Fruit fly (Drosophila melanogaster) whole organism, embryonic: ENCODE measurements around the gene Upf2.

ENCODE experiments used
- Asciz ChIP-seq: fragments of 200-800 bp; sonication (Bioruptor generic); optimal IDR thresholded peaks from 2 replicates; lab custom pipeline; 2017; ENCODE audit warnings: missing biosample characterization, mild to moderate bottlenecking, missing genetic modification characterization, missing genetic modification reagents
- CG10274 ChIP-seq: fragments of 200-800 bp; sonication (Bioruptor generic); optimal IDR thresholded peaks from 3 replicates; lab custom pipeline; 2017; ENCODE audit warnings: missing biosample characterization, mild to moderate bottlenecking, missing genetic modification characterization
- CG11456 ChIP-seq: fragments of 200-800 bp; sonication (Bioruptor generic); IDR thresholded peaks from 3 replicates; pipeline ENCODE4 v1.3.6; 2022; ENCODE audit warnings: missing biosample characterization, missing genetic modification characterization
- CG12219 ChIP-seq: fragments of 200-800 bp; sonication (Bioruptor generic); optimal IDR thresholded peaks from 3 replicates; lab custom pipeline; 2018; ENCODE audit warnings: missing biosample characterization, mild to moderate bottlenecking, missing genetic modification characterization
- CG1603 ChIP-seq: fragments of 200-800 bp; sonication (Bioruptor generic); optimal IDR thresholded peaks from 2 replicates; lab custom pipeline; 2019; ENCODE audit warnings: missing biosample characterization, mild to moderate bottlenecking, missing genetic modification characterization, moderate library complexity
- CG17186 ChIP-seq: fragments of 200-800 bp; sonication (Bioruptor generic); optimal IDR thresholded peaks from 3 replicates; lab custom pipeline; 2017; ENCODE audit warnings: missing biosample characterization, missing genetic modification reagents, missing genetic modification characterization
- CG34376 ChIP-seq: fragments of 200-800 bp; sonication (Bioruptor generic); optimal IDR thresholded peaks from 2 replicates; lab custom pipeline; 2018; ENCODE audit warnings: missing biosample characterization, mild to moderate bottlenecking, missing genetic modification characterization
- CG3838 ChIP-seq: fragments of 200-800 bp; sonication (Bioruptor generic); optimal IDR thresholded peaks from 3 replicates; lab custom pipeline; 2016; ENCODE audit warnings: missing biosample characterization, missing genetic modification characterization
- CG42726 ChIP-seq: fragments of 200-800 bp; sonication (Bioruptor generic); IDR thresholded peaks from 2 replicates; pipeline ENCODE4 v1.3.6; 2022; ENCODE audit warnings: missing biosample characterization, missing genetic modification characterization; ENCODE audit not compliant: partially characterized antibody
- CG4854 ChIP-seq: fragments of 200-800 bp; sonication (Bioruptor generic); optimal IDR thresholded peaks from 2 replicates; lab custom pipeline; 2016; ENCODE audit warnings: missing biosample characterization, missing genetic modification characterization, inconsistent platforms
- CG6175 ChIP-seq: fragments of 200-800 bp; sonication (Bioruptor generic); IDR thresholded peaks from 3 replicates; pipeline ENCODE4 v1.3.6; 2022; ENCODE audit warnings: missing biosample characterization, missing genetic modification characterization
- CG6765 ChIP-seq: fragments of 200-800 bp; sonication (Bioruptor generic); optimal IDR thresholded peaks from 3 replicates; lab custom pipeline; 2017; ENCODE audit warnings: missing biosample characterization, mild to moderate bottlenecking, missing genetic modification characterization
- CG7786 ChIP-seq: fragments of 200-800 bp; sonication (Bioruptor generic); optimal IDR thresholded peaks from 2 replicates; lab custom pipeline; 2016; ENCODE audit warnings: missing biosample characterization, missing genetic modification characterization
- Chrac-16 ChIP-seq: fragments of 200-800 bp; sonication (Bioruptor generic); optimal IDR thresholded peaks from 3 replicates; lab custom pipeline; 2016; ENCODE audit warnings: missing biosample characterization, missing genetic modification characterization
- H2.0 ChIP-seq: fragments of 200-800 bp; sonication (Bioruptor generic); IDR thresholded peaks from 2 replicates; pipeline ENCODE4 v1.3.6; 2022; ENCODE audit warnings: missing biosample characterization, missing genetic modification characterization
- HmgZ ChIP-seq: fragments of 200-800 bp; sonication (Bioruptor generic); optimal IDR thresholded peaks from 2 replicates; lab custom pipeline; 2018; ENCODE audit warnings: missing biosample characterization, mild to moderate bottlenecking, missing genetic modification characterization
- Lpt ChIP-seq: fragments of >200 bp; optimal IDR thresholded peaks from 2 replicates; lab custom pipeline; 2018; ENCODE audit warnings: missing biosample characterization, missing genetic modification characterization
- Mes4 ChIP-seq: fragments of 200-800 bp; sonication (Bioruptor generic); optimal IDR thresholded peaks from 2 replicates; lab custom pipeline; 2016; ENCODE audit warnings: missing biosample characterization, missing genetic modification characterization
- Neu2 ChIP-seq: fragments of 200-800 bp; sonication (Bioruptor generic); optimal IDR thresholded peaks from 3 replicates; lab custom pipeline; 2016; ENCODE audit warnings: missing biosample characterization, missing genetic modification characterization, borderline replicate concordance
- PHDP ChIP-seq: fragments of 200-800 bp; sonication (Bioruptor generic); optimal IDR thresholded peaks from 3 replicates; lab custom pipeline; 2018; ENCODE audit warnings: missing biosample characterization, mild to moderate bottlenecking, missing genetic modification characterization, moderate library complexity
- Ptx1 ChIP-seq: fragments of 200-800 bp; sonication (Bioruptor generic); IDR thresholded peaks from 2 replicates; pipeline ENCODE4 v1.3.6; 2022; ENCODE audit warnings: missing biosample characterization, missing genetic modification characterization
- Side ChIP-seq: fragments of 200-800 bp; sonication (Bioruptor generic); optimal IDR thresholded peaks from 2 replicates; lab custom pipeline; 2016; ENCODE audit warnings: missing biosample characterization, missing genetic modification characterization
- Spps ChIP-seq: fragments of 200-800 bp; sonication (Bioruptor generic); optimal IDR thresholded peaks from 2 replicates; lab custom pipeline; 2018; ENCODE audit warnings: missing biosample characterization, mild to moderate bottlenecking, missing genetic modification characterization
- Tbp ChIP-seq: fragments of >200 bp; optimal IDR thresholded peaks from 2 replicates; lab custom pipeline; 2018; ENCODE audit warnings: missing biosample characterization, missing genetic modification characterization
- Vsx1 ChIP-seq: fragments of 200-800 bp; sonication (Bioruptor generic); optimal IDR thresholded peaks from 2 replicates; lab custom pipeline; 2017; ENCODE audit warnings: missing biosample characterization, mild to moderate bottlenecking, missing genetic modification characterization, missing genetic modification reagents
- ac ChIP-seq: fragments of 200-800 bp; sonication (Bioruptor generic); optimal IDR thresholded peaks from 3 replicates; lab custom pipeline; 2017; ENCODE audit warnings: missing biosample characterization, mild to moderate bottlenecking, missing genetic modification characterization
- ash1 ChIP-seq: fragments of 200-800 bp; sonication (Bioruptor generic); optimal IDR thresholded peaks from 2 replicates; lab custom pipeline; 2018; ENCODE audit warnings: missing biosample characterization, mild to moderate bottlenecking, missing genetic modification characterization
- chm ChIP-seq: fragments of 200-800 bp; sonication (Bioruptor generic); IDR thresholded peaks from 2 replicates; pipeline ENCODE4 v1.3.6; 2022; ENCODE audit warnings: missing biosample characterization, missing genetic modification characterization
- crc ChIP-seq: fragments of 200-800 bp; sonication (Bioruptor generic); optimal IDR thresholded peaks from 2 replicates; lab custom pipeline; 2016; ENCODE audit warnings: missing biosample characterization, missing genetic modification characterization
- dati ChIP-seq: fragments of 200-800 bp; sonication (Bioruptor generic); IDR thresholded peaks from 2 replicates; pipeline ENCODE4 v1.3.6; 2022; ENCODE audit warnings: missing biosample characterization, missing genetic modification characterization
- dysf ChIP-seq: fragments of 200-800 bp; sonication (Bioruptor generic); IDR thresholded peaks from 3 replicates; pipeline ENCODE4 v1.3.6; 2022; ENCODE audit warnings: missing biosample characterization, missing genetic modification characterization
- gcm2 ChIP-seq: fragments of 200-800 bp; sonication (Bioruptor generic); optimal IDR thresholded peaks from 2 replicates; lab custom pipeline; 2016; ENCODE audit warnings: missing biosample characterization, missing genetic modification characterization
- hbn ChIP-seq: fragments of 200-800 bp; sonication (Bioruptor generic); IDR thresholded peaks from 2 replicates; pipeline ENCODE4 v1.3.6; 2022; ENCODE audit warnings: missing biosample characterization, missing genetic modification characterization; ENCODE audit not compliant: partially characterized antibody
- inv ChIP-seq: fragments of 200-800 bp; sonication (Bioruptor generic); IDR thresholded peaks from 2 replicates; pipeline ENCODE4 v1.3.6; 2022; ENCODE audit warnings: missing biosample characterization, missing genetic modification characterization; ENCODE audit not compliant: partially characterized antibody
- knrl ChIP-seq: fragments of 200-800 bp; sonication (Bioruptor generic); IDR thresholded peaks from 3 replicates; pipeline ENCODE4 v1.3.6; 2022; ENCODE audit warnings: missing biosample characterization, missing genetic modification characterization; ENCODE audit not compliant: partially characterized antibody
- nerfin-1 ChIP-seq: fragments of 200-800 bp; sonication (Bioruptor generic); optimal IDR thresholded peaks from 3 replicates; lab custom pipeline; 2019; ENCODE audit warnings: missing biosample characterization, mild to moderate bottlenecking, missing genetic modification characterization, moderate library complexity
- pho ChIP-seq: fragments of 200-800 bp; sonication (Bioruptor generic); optimal IDR thresholded peaks from 2 replicates; lab custom pipeline; 2016; ENCODE audit warnings: missing biosample characterization, missing genetic modification characterization
- prd ChIP-seq, 3 experiments: fragments of >200 bp in 2 of 3; fragments of 200-800 bp in 1 of 3; sonication (Bioruptor generic) in 1 of 3; optimal IDR thresholded peaks in 2 of 3; IDR thresholded peaks in 1 of 3; 2 replicates in 2 of 3; 3 replicates in 1 of 3; pipeline versions ENCODE4 v1.3.6 to Lab custom; 2017 to 2022; ENCODE audit warnings: missing biosample characterization in 1 of 3, missing genetic modification characterization in 1 of 3
- psq ChIP-seq: fragments of 200-800 bp; sonication (Bioruptor generic); optimal IDR thresholded peaks from 2 replicates; lab custom pipeline; 2017; ENCODE audit warnings: missing biosample characterization, missing genetic modification characterization
- rib ChIP-seq: fragments of 200-800 bp; sonication (Bioruptor generic); IDR thresholded peaks from 2 replicates; pipeline ENCODE4 v1.3.6; 2022; ENCODE audit warnings: missing biosample characterization, missing genetic modification characterization
- sens-2 ChIP-seq: fragments of 200-800 bp; sonication (Bioruptor generic); IDR thresholded peaks from 2 replicates; pipeline ENCODE4 v1.3.6; 2022; ENCODE audit warnings: missing biosample characterization, missing genetic modification characterization
- sim ChIP-seq: fragments of 200-800 bp; sonication (Bioruptor generic); IDR thresholded peaks from 2 replicates; pipeline ENCODE4 v1.3.6; 2022; ENCODE audit warnings: missing biosample characterization, missing genetic modification characterization
- sqz ChIP-seq: fragments of 200-800 bp; sonication (Bioruptor generic); optimal IDR thresholded peaks from 3 replicates; lab custom pipeline; 2018; ENCODE audit warnings: missing biosample characterization, mild to moderate bottlenecking, missing genetic modification characterization
- tna ChIP-seq: fragments of 200-800 bp; sonication (Bioruptor generic); IDR thresholded peaks from 2 replicates; pipeline ENCODE4 v1.3.6; 2022; ENCODE audit warnings: missing biosample characterization, missing genetic modification characterization; ENCODE audit not compliant: partially characterized antibody
- twi ChIP-seq: fragments of 200-800 bp; optimal IDR thresholded peaks from 2 replicates; lab custom pipeline; 2019; ENCODE audit warnings: missing biosample characterization, mild to moderate bottlenecking, missing genetic modification characterization, moderate library complexity
- tx ChIP-seq: fragments of 200-800 bp; sonication (Bioruptor generic); optimal IDR thresholded peaks from 2 replicates; lab custom pipeline; 2016; ENCODE audit warnings: missing biosample characterization, missing genetic modification characterization
- z ChIP-seq: fragments of 200-800 bp; sonication (Bioruptor generic); IDR thresholded peaks from 3 replicates; pipeline ENCODE4 v1.3.6; 2022; ENCODE audit warnings: missing biosample characterization, missing genetic modification characterization
- zen ChIP-seq: fragments of 200-800 bp; sonication (Bioruptor generic); optimal IDR thresholded peaks from 3 replicates; lab custom pipeline; 2018; ENCODE audit warnings: missing biosample characterization, mild to moderate bottlenecking, missing genetic modification characterization, moderate library complexity

Upf2 gene

dm6 chrX:8061392-8062179 is 13.7 kb downstream of the Upf2 start, which contains the start of gene mys (continued):
- peak; percentile 50; the same call in 1 of the 2 replicates for TF ChIP-seq H2.0 (GFP tag; lab: Robert Waterston, UW)
- peak; percentile 74 for TF ChIP-seq CG34376 (GFP tag; lab: Kevin White, UChicago)
- TF ChIP-seq Lpt, result no peak
- TF ChIP-seq crc (GFP tag; lab: Kevin White, UChicago), result peak; percentile 36
- peak; percentile 69 for TF ChIP-seq CG6765 (GFP tag; lab: Kevin White, UChicago)
- no peak for TF ChIP-seq sens-2 (GFP tag; lab: Robert Waterston, UW)
- no peak for TF ChIP-seq CG3838 (GFP tag; lab: Kevin White, UChicago)
- TF ChIP-seq CG7786 (GFP tag; lab: Kevin White, UChicago), result peak; percentile 72
- TF ChIP-seq psq (GFP tag; lab: Kevin White, UChicago), result peak; percentile 26
- TF ChIP-seq CG4854 (GFP tag; lab: Kevin White, UChicago), result peak; percentile 55
- TF ChIP-seq Side (GFP tag; lab: Kevin White, UChicago), result peak; percentile 77
- TF ChIP-seq hbn (GFP tag; lab: Robert Waterston, UW), result peak; percentile 94
- no peak for TF ChIP-seq Vsx1
- TF ChIP-seq CG12219 (GFP tag; lab: Kevin White, UChicago), result peak; percentile 34
- peak; percentile 68 for TF ChIP-seq pho
- peak; percentile 95 for TF ChIP-seq CG1603 (tag; lab: Kevin White, UChicago)
- no peak for TF ChIP-seq CG10274
- no peak for TF ChIP-seq Spps (tag; lab: Kevin White, UChicago)
- TF ChIP-seq ash1, result peak; percentile 1
- no peak for TF ChIP-seq Asciz
- TF ChIP-seq chm, result peak; percentile 83
- TF ChIP-seq gcm2 (GFP tag; lab: Kevin White, UChicago), result peak; percentile 17
- peak; percentile 91 for TF ChIP-seq CG17186
- peak; percentile 48 for TF ChIP-seq PHDP (tag; lab: Kevin White, UChicago)
- TF ChIP-seq Ptx1, result peak; percentile 63; the same call in 1 of the 2 replicates
- TF ChIP-seq zen (tag; lab: Kevin White, UChicago), result peak; percentile 61
- TF ChIP-seq Chrac-16 (GFP tag; lab: Kevin White, UChicago), result peak; percentile 51
- TF ChIP-seq sim (GFP tag; lab: Robert Waterston, UW), result no peak
- TF ChIP-seq knrl (GFP tag; lab: Robert Waterston, UW), result peak; percentile 93
- TF ChIP-seq ac (GFP tag; lab: Kevin White, UChicago), result no peak
- peak; percentile 90 for TF ChIP-seq tna
- TF ChIP-seq tx (GFP tag; lab: Kevin White, UChicago), result peak; percentile 37
- no peak for TF ChIP-seq Tbp (GFP tag; lab: Kevin White, UChicago)
- peak; percentile 43 for TF ChIP-seq Mes4
- no peak for TF ChIP-seq nerfin-1 (tag; lab: Kevin White, UChicago)
- TF ChIP-seq twi, result peak; percentile 37
- peak; percentile 98 for TF ChIP-seq Neu2 (GFP tag; lab: Kevin White, UChicago)
- TF ChIP-seq CG11456, result peak; percentile 87; the same call in 2 of the 3 replicates
- TF ChIP-seq CG6175 (GFP tag; lab: Robert Waterston, UW), result no peak
- peak; percentile 71; the same call in 2 of the 3 replicates for TF ChIP-seq z (GFP tag; lab: Robert Waterston, UW)
- TF ChIP-seq inv (GFP tag; lab: Robert Waterston, UW), result peak; percentile 91
- no peak for TF ChIP-seq sqz (GFP tag; lab: Kevin White, UChicago)
- TF ChIP-seq HmgZ (tag; lab: Kevin White, UChicago), result peak; percentile 84
- TF ChIP-seq rib, result peak; percentile 72
- TF ChIP-seq prd (optimal IDR thresholded peaks at IDR 0.05; lab: Kevin White, UChicago), result no peak
- peak; percentile 60 for TF ChIP-seq prd (GFP tag; IDR thresholded peaks at IDR 0.05; lab: Robert Waterston, UW)
- peak; percentile 16; the same call in 1 of the 2 replicates for TF ChIP-seq dati (GFP tag; lab: Robert Waterston, UW)
- peak; percentile 53; the same call in 2 of the 3 replicates for TF ChIP-seq dysf (GFP tag; lab: Robert Waterston, UW)
- TF ChIP-seq CG42726 (GFP tag; lab: Robert Waterston, UW), result peak; percentile 97
